Worm (Caenorhabditis elegans) whole organism, L4 larva: Measurements from ENCODE around the gene slc-17.8.

Experiments used
- F26F4.8 ChIP-seq: fragments of 200-800 bp; sonication (Bioruptor generic); conservative IDR thresholded peaks from 2 replicates; pipeline ENCODE4 v1.3.6; 2022; ENCODE audit warnings: missing genetic modification characterization, missing compliant biosample characterization
- F49E8.2 ChIP-seq: sonication (generic microtip); optimal IDR thresholded peaks from 2 replicates; lab custom pipeline; 2016; ENCODE audit warnings: missing compliant biosample characterization, mild to moderate bottlenecking, missing genetic modification characterization, borderline replicate concordance
- R02D3.7 ChIP-seq: fragments of 150-350 bp; sonication (generic microtip); optimal IDR thresholded peaks from 3 replicates; lab custom pipeline; 2014; ENCODE audit warnings: missing biosample characterization, missing genetic modification characterization
- T26A8.4 ChIP-seq: fragments of 200-800 bp; sonication (Bioruptor generic); IDR thresholded peaks from 2 replicates; pipeline ENCODE4 v1.3.6; 2022; ENCODE audit warnings: missing genetic modification characterization, missing compliant biosample characterization
- Y48G9A.11 ChIP-seq: fragments of 200-800 bp; sonication (Bioruptor generic); IDR thresholded peaks from 2 replicates; pipeline ENCODE4 v1.3.6; 2022; ENCODE audit warnings: missing genetic modification reagents, missing genetic modification characterization, missing compliant biosample characterization
- Y75B8A.6 ChIP-seq: fragments of 200-800 bp; sonication (Bioruptor generic); IDR thresholded peaks from 2 replicates; pipeline ENCODE4 v1.3.6; 2022; ENCODE audit warnings: missing genetic modification reagents, missing genetic modification characterization, missing compliant biosample characterization
- ZK546.5 ChIP-seq, 2 experiments: sonication (generic microtip); optimal IDR thresholded peaks; 2 replicates each; lab custom pipeline; 2017; ENCODE audit warnings: missing biosample characterization in 2 of 2, missing genetic modification characterization in 2 of 2
- aha-1 ChIP-seq: fragments of 150-350 bp; peaks from one replicate; lab custom pipeline; 2014; ENCODE audit warnings: missing biosample characterization, missing genetic modification characterization
- ceh-82 ChIP-seq: sonication (generic microtip); optimal IDR thresholded peaks from 2 replicates; lab custom pipeline; 2017; ENCODE audit warnings: missing biosample characterization, missing genetic modification characterization
- ctbp-1 ChIP-seq: fragments of 200-800 bp; sonication (Bioruptor generic); IDR thresholded peaks from 2 replicates; pipeline ENCODE4 v1.3.6; 2022; ENCODE audit warnings: missing genetic modification reagents, missing genetic modification characterization, missing compliant biosample characterization
- daf-12 ChIP-seq: fragments of 150-350 bp; optimal IDR thresholded peaks from 2 replicates; lab custom pipeline; 2014; ENCODE audit warnings: missing biosample characterization, missing genetic modification reagents, missing genetic modification characterization
- daf-16 ChIP-seq, 3 experiments: sonication (generic microtip); optimal IDR thresholded peaks; 2 replicates each; lab custom pipeline; 2016 to 2017; ENCODE audit warnings: missing genetic modification characterization in 3 of 3, missing genetic modification reagents in 3 of 3, mild to moderate bottlenecking in 2 of 3, missing compliant biosample characterization in 2 of 3, missing biosample characterization in 1 of 3, moderate library complexity in 1 of 3
- dmd-6 ChIP-seq: fragments of 200-800 bp; sonication (Bioruptor generic); IDR thresholded peaks from 2 replicates; pipeline ENCODE4 v1.3.6; 2022; ENCODE audit warnings: missing genetic modification reagents, missing genetic modification characterization, missing compliant biosample characterization
- dmd-8 ChIP-seq: fragments of 200-800 bp; sonication (Bioruptor generic); IDR thresholded peaks from 2 replicates; pipeline ENCODE4 v1.3.6; 2022; ENCODE audit warnings: missing genetic modification characterization, missing compliant biosample characterization
- dpl-1 ChIP-seq: fragments of 150-350 bp; optimal IDR thresholded peaks from 2 replicates; lab custom pipeline; 2014; ENCODE audit warnings: missing biosample characterization, missing genetic modification reagents, missing genetic modification characterization
- duxl-1 ChIP-seq: sonication (generic microtip); optimal IDR thresholded peaks from 2 replicates; lab custom pipeline; 2016; ENCODE audit warnings: mild to moderate bottlenecking, missing genetic modification characterization, moderate library complexity, missing compliant biosample characterization; ENCODE audit not compliant: poor library complexity
- egl-27 ChIP-seq: sonication (generic microtip); optimal IDR thresholded peaks from 3 replicates; lab custom pipeline; 2017; ENCODE audit warnings: missing biosample characterization, missing genetic modification reagents, missing genetic modification characterization
- gei-8 ChIP-seq: fragments of 200-800 bp; sonication (Bioruptor generic); optimal IDR thresholded peaks from 2 replicates; lab custom pipeline; 2018; ENCODE audit warnings: mild to moderate bottlenecking, missing genetic modification characterization, missing compliant biosample characterization
- hmg-1.1 ChIP-seq: fragments of 200-800 bp; sonication (Bioruptor generic); IDR thresholded peaks from 2 replicates; pipeline ENCODE4 v1.3.6; 2022; ENCODE audit warnings: missing genetic modification reagents, missing genetic modification characterization, missing compliant biosample characterization
- lin-29 ChIP-seq: fragments of 200-800 bp; sonication (Bioruptor generic); IDR thresholded peaks from 2 replicates; pipeline ENCODE4 v1.3.6; 2022; ENCODE audit warnings: missing genetic modification reagents, missing genetic modification characterization, missing compliant biosample characterization
- lsy-2 ChIP-seq, 2 experiments: fragments of 150-350 bp in 1 of 2; sonication (generic microtip) in 1 of 2; optimal IDR thresholded peaks; 2 replicates each; lab custom pipeline; 2014 to 2017; ENCODE audit warnings: missing biosample characterization in 2 of 2, missing genetic modification characterization in 2 of 2
- mdl-1 ChIP-seq, 2 experiments: fragments of 150-350 bp in 1 of 2; sonication (generic microtip) in 1 of 2; optimal IDR thresholded peaks; 2 replicates each; lab custom pipeline; 2014 to 2017; ENCODE audit warnings: missing biosample characterization in 2 of 2, missing genetic modification characterization in 2 of 2
- mes-2 ChIP-seq: sonication (generic microtip); optimal IDR thresholded peaks from 2 replicates; lab custom pipeline; 2016; ENCODE audit warnings: missing genotype, mild to moderate bottlenecking, missing genetic modification characterization, missing compliant biosample characterization; ENCODE audit not compliant: poor library complexity, severe bottlenecking
- mxl-2 ChIP-seq: fragments of 200-800 bp; sonication (Bioruptor generic); conservative IDR thresholded peaks from 2 replicates; pipeline ENCODE4 v1.3.6; 2022; ENCODE audit warnings: missing genetic modification reagents, missing genetic modification characterization, missing compliant biosample characterization
- nhr-10 ChIP-seq: fragments of 150-350 bp; optimal IDR thresholded peaks from 2 replicates; lab custom pipeline; 2014; ENCODE audit warnings: missing biosample characterization, missing genetic modification characterization
- nhr-11 ChIP-seq: fragments of 150-350 bp; optimal IDR thresholded peaks from 2 replicates; lab custom pipeline; 2014; ENCODE audit warnings: missing biosample characterization, missing genetic modification characterization
- nhr-237 ChIP-seq: sonication (generic microtip); optimal IDR thresholded peaks from 2 replicates; lab custom pipeline; 2017; ENCODE audit warnings: missing biosample characterization, missing genetic modification characterization
- nhr-25 ChIP-seq: sonication (generic microtip); optimal IDR thresholded peaks from 2 replicates; lab custom pipeline; 2017; ENCODE audit warnings: missing genetic modification characterization, mild to moderate bottlenecking, missing compliant biosample characterization, antibody characterized with exemption, moderate library complexity, borderline replicate concordance; ENCODE audit not compliant: insufficient read depth
- nhr-28 ChIP-seq: fragments of 150-350 bp; optimal IDR thresholded peaks from 2 replicates; lab custom pipeline; 2014; ENCODE audit warnings: missing biosample characterization, missing genetic modification characterization
- nhr-42 ChIP-seq: fragments of 200-800 bp; sonication (Bioruptor generic); IDR thresholded peaks from 2 replicates; pipeline ENCODE4 v1.3.6; 2022; ENCODE audit warnings: missing genetic modification characterization, missing compliant biosample characterization
- rbr-2 ChIP-seq: sonication (generic microtip); optimal IDR thresholded peaks from 2 replicates; lab custom pipeline; 2016; ENCODE audit warnings: missing genotype, missing genetic modification characterization, missing compliant biosample characterization
- set-16 ChIP-seq: fragments of 200-800 bp; sonication (Bioruptor generic); IDR thresholded peaks from 2 replicates; pipeline ENCODE4 v1.3.6; 2022; ENCODE audit warnings: missing genetic modification reagents, missing genetic modification characterization, missing compliant biosample characterization
- skn-1 ChIP-seq: fragments of 150-350 bp; optimal IDR thresholded peaks from 2 replicates; lab custom pipeline; 2014; ENCODE audit warnings: missing biosample characterization, missing genetic modification characterization
- snpc-1.2 ChIP-seq: fragments of 200-800 bp; sonication (Bioruptor generic); IDR thresholded peaks from 2 replicates; pipeline ENCODE4 v1.3.6; 2022; ENCODE audit warnings: missing genetic modification reagents, missing genetic modification characterization, missing compliant biosample characterization
- tag-97 ChIP-seq: fragments of 200-800 bp; sonication (Bioruptor generic); IDR thresholded peaks from 2 replicates; pipeline ENCODE4 v1.3.6; 2022; ENCODE audit warnings: missing genetic modification characterization, missing compliant biosample characterization
- unc-130 ChIP-seq: sonication (generic microtip); optimal IDR thresholded peaks from 2 replicates; lab custom pipeline; 2016; ENCODE audit warnings: missing genetic modification reagents, missing genetic modification characterization, missing compliant biosample characterization
- unc-62 ChIP-seq, 3 experiments: fragments of 150-350 bp in 1 of 3; sonication (generic microtip); optimal IDR thresholded peaks in 2 of 3; peaks in 1 of 3; 1 replicate in 1 of 3; 2 replicates in 2 of 3; lab custom pipeline; 2014 to 2017; ENCODE audit warnings: missing biosample characterization in 3 of 3, missing genetic modification characterization in 3 of 3, missing genetic modification reagents in 3 of 3, missing genotype in 1 of 3
- vab-7 ChIP-seq: fragments of 200-800 bp; sonication (Bioruptor generic); IDR thresholded peaks from 2 replicates; pipeline ENCODE4 v1.3.6; 2022; ENCODE audit warnings: missing genetic modification reagents, missing genetic modification characterization, missing compliant biosample characterization
- ztf-11 ChIP-seq: fragments of 150-350 bp; optimal IDR thresholded peaks from 2 replicates; lab custom pipeline; 2014; ENCODE audit warnings: missing biosample characterization, missing genetic modification characterization

Gene slc-17.8

DNA sequence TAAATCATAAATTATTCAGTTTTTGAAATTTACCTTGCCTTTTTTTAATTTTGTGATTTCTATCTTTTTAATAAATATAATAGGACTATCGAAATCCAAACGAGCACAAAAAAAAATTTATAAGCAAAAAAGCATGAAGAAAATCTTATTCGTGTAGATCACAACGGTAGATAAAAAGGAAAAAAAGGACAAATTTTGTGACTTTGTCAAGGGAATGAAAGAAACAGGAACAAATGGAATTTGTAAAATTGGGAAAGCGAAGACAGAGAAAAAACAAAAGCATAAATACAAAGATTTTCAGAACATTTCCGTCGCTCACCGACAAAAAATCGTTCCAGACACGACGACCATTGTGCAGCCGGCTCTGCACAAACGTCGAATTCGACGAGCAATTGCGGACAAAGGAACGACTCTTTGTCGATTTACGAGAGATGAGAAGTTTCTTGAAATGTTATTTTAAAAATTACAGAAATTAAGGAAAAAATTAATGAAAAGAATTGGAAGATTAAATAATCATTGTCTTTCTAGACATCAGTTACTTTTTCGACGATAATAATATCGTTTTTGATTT is 26.5 kb downstream of the slc-17.8 start, which contains the start of gene F45F2.10:
Gene F45F2.10 (minus strand): TSS at position 51 of the 571 bp plus-strand sequence.
- TF ChIP-seq ceh-82 (tag; lab: Kevin White, UChicago) (no peak), dmd-8 (GFP tag; lab: Robert Waterston, UW) (no peak), tag-97 (GFP tag; lab: Robert Waterston, UW) (no peak), R02D3.7 (peak; percentile 41), mes-2 (tag; lab: Kevin White, UChicago) (peak; percentile 45), skn-1 (tag; lab: Kevin White, UChicago) (no peak), gei-8 (GFP tag; lab: Kevin White, UChicago) (no peak), egl-27 (tag; lab: Kevin White, UChicago) (no peak), dpl-1 (GFP tag; lab: Kevin White, UChicago) (peak; percentile 26)

DNA sequence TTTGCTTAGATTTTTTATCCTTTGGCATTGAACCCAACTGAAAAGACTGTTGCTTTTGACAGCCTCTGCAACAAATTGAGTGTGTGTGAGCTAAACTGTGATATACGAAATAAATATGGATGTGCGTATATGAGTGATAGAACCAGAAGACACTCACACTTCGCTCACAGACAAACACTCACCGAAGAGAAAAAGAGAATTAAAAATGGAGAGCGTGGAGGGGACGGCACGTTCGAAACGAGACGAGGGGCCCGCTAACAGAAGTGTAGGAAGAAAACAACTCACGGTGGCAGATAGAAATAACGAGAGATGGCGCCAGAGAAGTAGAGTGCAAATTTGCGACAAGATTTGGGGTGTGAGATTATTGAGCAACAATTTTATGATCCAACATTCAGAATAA is 27.1 kb downstream of the slc-17.8 start:
- TF ChIP-seq ctbp-1 (GFP tag; lab: Robert Waterston, UW) (no peak), daf-12 (tag; lab: Kevin White, UChicago) (no peak), gei-8 (GFP tag; lab: Kevin White, UChicago) (no peak), mdl-1 (tag; optimal IDR thresholded peaks at IDR 0.05; lab: Kevin White, UChicago) (peak in 1 of 2 experiments; percentile 53), hmg-1.1 (GFP tag; lab: Robert Waterston, UW) (peak; percentile 49; the same call in 1 of the 2 replicates), nhr-11 (tag; lab: Kevin White, UChicago) (peak; percentile 44), nhr-10 (tag; lab: Kevin White, UChicago) (no peak), nhr-25 (tag; lab: Kevin White, UChicago) (no peak), ceh-82 (tag; lab: Kevin White, UChicago) (no peak), lin-29 (no peak), Y75B8A.6 (GFP tag; lab: Robert Waterston, UW) (no peak), snpc-1.2 (no peak), nhr-28 (tag; lab: Kevin White, UChicago) (peak; percentile 11), dmd-6 (GFP tag; lab: Robert Waterston, UW) (0 out of 2 replicates have a peak, but pooled peaks have one; percentile 14), unc-130 (GFP tag; lab: Kevin White, UChicago) (no peak), set-16 (GFP tag; lab: Robert Waterston, UW) (no peak), vab-7 (no peak), ZK546.5 (tag; optimal IDR thresholded peaks at IDR 0.05; lab: Kevin White, UChicago) (no peak), mes-2 (tag; lab: Kevin White, UChicago) (peak; percentile 39), daf-16 (GFP tag; optimal IDR thresholded peaks at IDR 0.05; lab: Kevin White, UChicago) (no peak), daf-16 (tag; optimal IDR thresholded peaks at IDR 0.05; lab: Kevin White, UChicago) (no peak), ztf-11 (tag; lab: Kevin White, UChicago) (no peak), unc-62 (GFP tag; optimal IDR thresholded peaks at IDR 0.05 in 1 of 2; lab: Kevin White, UChicago) (peak in 1 of 2 experiments; percentile 97), unc-62 (tag; optimal IDR thresholded peaks at IDR 0.05; lab: Kevin White, UChicago) (no peak), mxl-2 (GFP tag; lab: Robert Waterston, UW) (no peak), rbr-2 (tag; lab: Kevin White, UChicago) (peak; percentile 59), F26F4.8 (GFP tag; lab: Robert Waterston, UW) (no peak), duxl-1 (tag; lab: Kevin White, UChicago) (no peak), aha-1 (peak; percentile 93), nhr-42 (GFP tag; lab: Robert Waterston, UW) (no peak), egl-27 (tag; lab: Kevin White, UChicago) (no peak), Y48G9A.11 (GFP tag; lab: Robert Waterston, UW) (no peak), nhr-237 (tag; lab: Kevin White, UChicago) (no peak), F49E8.2 (no peak), T26A8.4 (GFP tag; lab: Robert Waterston, UW) (no peak), lsy-2 (tag; optimal IDR thresholded peaks at IDR 0.05; lab: Kevin White, UChicago) (no peak), dpl-1 (GFP tag; lab: Kevin White, UChicago) (peak; percentile 18)
